Fruit fly (Drosophila melanogaster): ENCODE data around the gene kst.

Gene kst

dm6 chr3L:3343260-3343659 is 6.6 kb downstream of the kst start (continued):
- no peak; the same call in 2 of the 3 replicates for TF ChIP-seq CG8119 (GFP tag; IDR thresholded peaks at IDR 0.05)
- peak; percentile 70 for TF ChIP-seq Sox102F (GFP tag; optimal IDR thresholded peaks at IDR 0.05)
- TF ChIP-seq Hr38 (GFP tag; optimal IDR thresholded peaks at IDR 0.05), result no peak
- TF ChIP-seq CG10669 (GFP tag; optimal IDR thresholded peaks at IDR 0.05), result peak; percentile 8
- TF ChIP-seq Eip75B (GFP tag; optimal IDR thresholded peaks at IDR 0.05), result peak; percentile 69
- peak; percentile 75 for TF ChIP-seq OdsH (GFP tag; optimal IDR thresholded peaks at IDR 0.05)
- TF ChIP-seq Blimp-1 (GFP tag; optimal IDR thresholded peaks at IDR 0.05), result peak; percentile 65
- TF ChIP-seq Ets21C (GFP tag; optimal IDR thresholded peaks at IDR 0.05), result peak; percentile 62
- TF ChIP-seq Sox14 (GFP tag; optimal IDR thresholded peaks at IDR 0.05), result peak; percentile 66
- no peak for TF ChIP-seq CG11294 (GFP tag; IDR thresholded peaks at IDR 0.05)
- TF ChIP-seq Hr39 (GFP tag; optimal IDR thresholded peaks at IDR 0.05), result peak; percentile 75
- TF ChIP-seq CG15336 (GFP tag; IDR thresholded peaks at IDR 0.05), result peak; percentile 42
- TF ChIP-seq Lpt (GFP tag; optimal IDR thresholded peaks at IDR 0.05), result no peak
- TF ChIP-seq CG9139 (GFP tag; optimal IDR thresholded peaks at IDR 0.05), result no peak
- TF ChIP-seq CG11762 (GFP tag; optimal IDR thresholded peaks at IDR 0.05; ENCODE audit: insufficient read depth), result peak; percentile 54
- peak; percentile 81 for TF ChIP-seq CG31627 (GFP tag; optimal IDR thresholded peaks at IDR 0.05)
- TF ChIP-seq spab (GFP tag; optimal IDR thresholded peaks at IDR 0.05), result no peak
- peak; percentile 1 for TF ChIP-seq CG6808 (GFP tag; optimal IDR thresholded peaks at IDR 0.05)
- peak; percentile 93 for TF ChIP-seq svp (GFP tag)
- TF ChIP-seq fd85E (GFP tag; optimal IDR thresholded peaks at IDR 0.05), result no peak
- TF ChIP-seq CG3919 (GFP tag; optimal IDR thresholded peaks at IDR 0.05), result peak; percentile 70
- no peak for TF ChIP-seq CG16779 (tag; optimal IDR thresholded peaks at IDR 0.05)
- peak; percentile 33 for TF ChIP-seq CG6854 (GFP tag; optimal IDR thresholded peaks at IDR 0.05)
- TF ChIP-seq CG6792 (GFP tag; optimal IDR thresholded peaks at IDR 0.05), result peak; percentile 83
- TF ChIP-seq pdm3 (GFP tag; optimal IDR thresholded peaks at IDR 0.05), result peak; percentile 68
- peak; percentile 41 for TF ChIP-seq Hr4 (GFP tag; optimal IDR thresholded peaks at IDR 0.05)
- peak; percentile 85 for TF ChIP-seq CG34406 (GFP tag; optimal IDR thresholded peaks at IDR 0.05)
- TF ChIP-seq vri (GFP tag; optimal IDR thresholded peaks at IDR 0.05), result peak; percentile 55
- TF ChIP-seq dac (GFP tag; optimal IDR thresholded peaks at IDR 0.05), result no peak
- TF ChIP-seq eg (GFP tag; IDR thresholded peaks at IDR 0.05), result no peak
- TF ChIP-seq salr (GFP tag; optimal IDR thresholded peaks at IDR 0.05), result peak in 1 of 2 experiments; percentile 58
- peak; percentile 17 for TF ChIP-seq dsx (GFP tag; optimal IDR thresholded peaks at IDR 0.05; ENCODE audit: poor library complexity, severe bottlenecking)
- TF ChIP-seq CG6276 (GFP tag; optimal IDR thresholded peaks at IDR 0.05), result peak; percentile 7
- TF ChIP-seq CG8319 (GFP tag; optimal IDR thresholded peaks at IDR 0.05), result peak; percentile 55

dm6 chr3L:3344528-3344927 is 7.9 kb downstream of the kst start:
- TF ChIP-seq eg (GFP tag; IDR thresholded peaks at IDR 0.05) (no peak), fkh (GFP tag; optimal IDR thresholded peaks at IDR 0.05) (peak; percentile 52), Blimp-1 (GFP tag; optimal IDR thresholded peaks at IDR 0.05) (no peak), CG9139 (GFP tag; optimal IDR thresholded peaks at IDR 0.05) (no peak), svp (GFP tag) (peak; percentile 47), dsx (GFP tag; optimal IDR thresholded peaks at IDR 0.05; ENCODE audit: poor library complexity, severe bottlenecking) (no peak), topi (GFP tag; optimal IDR thresholded peaks at IDR 0.05) (no peak), CG10631 (GFP tag; optimal IDR thresholded peaks at IDR 0.05) (no peak), CG6854 (GFP tag; optimal IDR thresholded peaks at IDR 0.05) (peak; percentile 7), OdsH (GFP tag; optimal IDR thresholded peaks at IDR 0.05) (no peak), lz (GFP tag; optimal IDR thresholded peaks at IDR 0.05) (no peak), Smox (GFP tag; optimal IDR thresholded peaks at IDR 0.05) (no peak), fd85E (GFP tag; optimal IDR thresholded peaks at IDR 0.05) (no peak), CG3032 (tag; optimal IDR thresholded peaks at IDR 0.05) (no peak), net (GFP tag; optimal IDR thresholded peaks at IDR 0.05) (no peak), spab (GFP tag; optimal IDR thresholded peaks at IDR 0.05) (no peak), CG7368 (GFP tag; optimal IDR thresholded peaks at IDR 0.05) (no peak), CG11762 (GFP tag; optimal IDR thresholded peaks at IDR 0.05; ENCODE audit: insufficient read depth) (no peak), Sox102F (GFP tag; optimal IDR thresholded peaks at IDR 0.05) (no peak), vri (GFP tag; optimal IDR thresholded peaks at IDR 0.05) (peak; percentile 45), achi (GFP tag; optimal IDR thresholded peaks at IDR 0.05) (no peak), CG6163 (GFP tag; IDR thresholded peaks at IDR 0.05) (no peak), CG8632 (GFP tag; optimal IDR thresholded peaks at IDR 0.05) (no peak)

Data from whole organism, prepupa.